Fruit fly (Drosophila melanogaster): ENCODE data around the gene Dred.

DNA sequence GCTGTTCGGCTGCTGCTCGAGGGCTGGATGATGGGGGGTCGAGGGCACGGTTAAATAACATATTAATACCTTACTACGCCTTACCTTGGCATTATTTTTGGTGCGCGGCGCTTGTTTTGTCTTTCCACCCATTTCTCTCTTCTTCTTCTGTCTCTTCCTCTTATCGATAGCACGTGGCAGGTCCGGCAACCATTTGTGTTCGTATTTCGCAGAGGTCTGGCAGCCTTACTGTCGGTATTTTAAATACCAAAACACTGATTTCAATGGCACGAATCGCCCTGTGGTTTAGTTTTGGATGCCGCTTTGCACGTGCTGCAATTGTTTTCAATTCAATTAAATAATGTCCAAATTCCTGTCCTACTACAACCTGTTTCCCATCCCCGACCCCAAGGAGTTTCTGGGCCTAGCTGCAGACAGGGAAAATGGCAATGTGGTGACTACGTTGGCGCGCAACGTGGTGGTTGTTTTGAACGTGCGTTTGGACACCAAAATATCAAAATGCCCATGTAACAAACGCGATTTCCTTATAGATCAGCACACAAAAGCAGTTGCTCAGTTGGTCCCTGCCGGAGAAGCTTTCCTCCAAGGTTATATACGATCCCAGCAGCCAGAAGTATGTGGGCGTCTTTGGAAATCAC, 8.2 kb upstream of the Dred start, which contains the start of the genes Ltn1 and CG9300:
- no peak for TF ChIP-seq Myc (optimal IDR thresholded peaks at IDR 0.05)
- no peak for TF ChIP-seq psq (optimal IDR thresholded peaks at IDR 0.05)
- TF ChIP-seq insv (optimal IDR thresholded peaks at IDR 0.05): no peak
- no peak for TF ChIP-seq ttk (optimal IDR thresholded peaks at IDR 0.05)

All from Kc167 (cell line).